Fruit fly (Drosophila melanogaster): ENCODE results near the gene Cox11.

Gene Cox11

dm6 chr2L:5569503-5569902, 42.7 kb downstream of the Cox11 start (continued):
- peak; percentile 12 for TF ChIP-seq CG34406 (GFP tag; optimal IDR thresholded peaks at IDR 0.05)
- TF ChIP-seq Hr38 (GFP tag; optimal IDR thresholded peaks at IDR 0.05): no peak
- TF ChIP-seq CG32006 (GFP tag; optimal IDR thresholded peaks at IDR 0.05): peak; percentile 57
- TF ChIP-seq Sox102F (GFP tag; optimal IDR thresholded peaks at IDR 0.05): peak; percentile 39
- TF ChIP-seq vri (GFP tag; optimal IDR thresholded peaks at IDR 0.05): no peak
- peak; percentile 28 for TF ChIP-seq CG9139 (GFP tag; optimal IDR thresholded peaks at IDR 0.05)
- peak; percentile 21 for TF ChIP-seq CG7368 (GFP tag; optimal IDR thresholded peaks at IDR 0.05)
- TF ChIP-seq fd85E (GFP tag; optimal IDR thresholded peaks at IDR 0.05): no peak
- peak; percentile 29 for TF ChIP-seq cyc (GFP tag; optimal IDR thresholded peaks at IDR 0.05)
- TF ChIP-seq fd59A (GFP tag; optimal IDR thresholded peaks at IDR 0.05): peak; percentile 36
- no peak for TF ChIP-seq Blimp-1 (GFP tag; optimal IDR thresholded peaks at IDR 0.05)
- peak; percentile 55; the same call in 2 of the 3 replicates for TF ChIP-seq CG6163 (GFP tag; IDR thresholded peaks at IDR 0.05)
- no peak for TF ChIP-seq CG16779 (tag; optimal IDR thresholded peaks at IDR 0.05)
- TF ChIP-seq CG4318 (GFP tag; optimal IDR thresholded peaks at IDR 0.05): peak; percentile 33
- no peak for TF ChIP-seq net (GFP tag; optimal IDR thresholded peaks at IDR 0.05)
- TF ChIP-seq Lpt (GFP tag; optimal IDR thresholded peaks at IDR 0.05): no peak
- TF ChIP-seq CG6808 (GFP tag; optimal IDR thresholded peaks at IDR 0.05): peak; percentile 11
- peak; percentile 60; the same call in 2 of the 3 replicates for TF ChIP-seq CG8119 (GFP tag; IDR thresholded peaks at IDR 0.05)
- peak; percentile 82 for TF ChIP-seq Eip78C (GFP tag)
